Worm (Caenorhabditis elegans) whole organism, L4 larva: ENCODE data around the gene R186.8.

ENCODE experiments used
- D1046.2 ChIP-seq: fragments of 200-800 bp; sonication (Bioruptor generic); IDR thresholded peaks from 2 replicates; pipeline ENCODE4 v1.3.6; 2022; ENCODE audit warnings: missing genetic modification characterization, missing compliant biosample characterization
- F10B5.3 ChIP-seq: sonication (generic microtip); optimal IDR thresholded peaks from 2 replicates; lab custom pipeline; 2016; ENCODE audit warnings: mild to moderate bottlenecking, missing genetic modification characterization, missing compliant biosample characterization
- F26F4.8 ChIP-seq: fragments of 200-800 bp; sonication (Bioruptor generic); conservative IDR thresholded peaks from 2 replicates; pipeline ENCODE4 v1.3.6; 2022; ENCODE audit warnings: missing genetic modification characterization, missing compliant biosample characterization
- R02D3.7 ChIP-seq: fragments of 150-350 bp; sonication (generic microtip); optimal IDR thresholded peaks from 3 replicates; lab custom pipeline; 2014; ENCODE audit warnings: missing biosample characterization, missing genetic modification characterization
- T26A8.4 ChIP-seq: fragments of 200-800 bp; sonication (Bioruptor generic); IDR thresholded peaks from 2 replicates; pipeline ENCODE4 v1.3.6; 2022; ENCODE audit warnings: missing genetic modification characterization, missing compliant biosample characterization
- Y105C5A.15 ChIP-seq: fragments of 200-800 bp; sonication (Bioruptor generic); IDR thresholded peaks from 2 replicates; pipeline ENCODE4 v1.3.6; 2022; ENCODE audit warnings: missing genetic modification characterization, missing compliant biosample characterization
- Y48G9A.11 ChIP-seq: fragments of 200-800 bp; sonication (Bioruptor generic); IDR thresholded peaks from 2 replicates; pipeline ENCODE4 v1.3.6; 2022; ENCODE audit warnings: missing genetic modification reagents, missing genetic modification characterization, missing compliant biosample characterization
- Y5F2A.4 ChIP-seq: fragments of 200-800 bp; sonication (Bioruptor generic); optimal IDR thresholded peaks from 2 replicates; lab custom pipeline; 2018; ENCODE audit warnings: mild to moderate bottlenecking, missing genetic modification characterization, missing compliant biosample characterization
- Y75B8A.6 ChIP-seq: fragments of 200-800 bp; sonication (Bioruptor generic); IDR thresholded peaks from 2 replicates; pipeline ENCODE4 v1.3.6; 2022; ENCODE audit warnings: missing genetic modification reagents, missing genetic modification characterization, missing compliant biosample characterization
- ZK337.2 ChIP-seq: fragments of 200-800 bp; sonication (Bioruptor generic); IDR thresholded peaks from 2 replicates; pipeline ENCODE4 v1.3.6; 2022; ENCODE audit warnings: missing genetic modification reagents, missing genetic modification characterization, missing compliant biosample characterization
- aly-2 ChIP-seq: sonication (generic microtip); optimal IDR thresholded peaks from 2 replicates; lab custom pipeline; 2018; ENCODE audit warnings: missing biosample characterization, missing genetic modification characterization
- arid-1 ChIP-seq: fragments of 200-800 bp; sonication (Bioruptor generic); conservative IDR thresholded peaks from 2 replicates; pipeline ENCODE4 v1.3.6; 2022; ENCODE audit warnings: missing genetic modification reagents, missing genetic modification characterization, missing compliant biosample characterization
- attf-4 ChIP-seq: sonication (generic microtip); optimal IDR thresholded peaks from 3 replicates; lab custom pipeline; 2017; ENCODE audit warnings: missing biosample characterization, missing genetic modification characterization
- ceh-32 ChIP-seq: sonication (generic microtip); optimal IDR thresholded peaks from 2 replicates; lab custom pipeline; 2016; ENCODE audit warnings: mild to moderate bottlenecking, missing genetic modification characterization, missing compliant biosample characterization; ENCODE audit not compliant: poor library complexity
- ceh-44 ChIP-seq: fragments of 200-800 bp; sonication (Bioruptor generic); IDR thresholded peaks from 2 replicates; pipeline ENCODE4 v1.3.6; 2022; ENCODE audit warnings: missing genetic modification reagents, missing genetic modification characterization, missing compliant biosample characterization
- ceh-82 ChIP-seq: sonication (generic microtip); optimal IDR thresholded peaks from 2 replicates; lab custom pipeline; 2017; ENCODE audit warnings: missing biosample characterization, missing genetic modification characterization
- ces-1 ChIP-seq: fragments of 150-350 bp; sonication (generic microtip); optimal IDR thresholded peaks from 4 replicates; lab custom pipeline; 2014; ENCODE audit warnings: missing biosample characterization, missing genetic modification reagents, missing genetic modification characterization
- ctbp-1 ChIP-seq: fragments of 200-800 bp; sonication (Bioruptor generic); IDR thresholded peaks from 2 replicates; pipeline ENCODE4 v1.3.6; 2022; ENCODE audit warnings: missing genetic modification reagents, missing genetic modification characterization, missing compliant biosample characterization
- daf-12 ChIP-seq: fragments of 150-350 bp; optimal IDR thresholded peaks from 2 replicates; lab custom pipeline; 2014; ENCODE audit warnings: missing biosample characterization, missing genetic modification reagents, missing genetic modification characterization
- daf-16 ChIP-seq, 3 experiments: sonication (generic microtip); optimal IDR thresholded peaks; 2 replicates each; lab custom pipeline; 2016 to 2017; ENCODE audit warnings: missing genetic modification characterization in 3 of 3, missing genetic modification reagents in 3 of 3, mild to moderate bottlenecking in 2 of 3, missing compliant biosample characterization in 2 of 3, missing biosample characterization in 1 of 3, moderate library complexity in 1 of 3
- daf-8 ChIP-seq: fragments of 200-800 bp; sonication (Bioruptor generic); IDR thresholded peaks from 2 replicates; pipeline ENCODE4 v1.3.6; 2022; ENCODE audit warnings: missing genetic modification characterization, missing compliant biosample characterization
- dmd-8 ChIP-seq: fragments of 200-800 bp; sonication (Bioruptor generic); IDR thresholded peaks from 2 replicates; pipeline ENCODE4 v1.3.6; 2022; ENCODE audit warnings: missing genetic modification characterization, missing compliant biosample characterization
- dmd-9 ChIP-seq: fragments of 200-800 bp; sonication (Bioruptor generic); IDR thresholded peaks from 2 replicates; pipeline ENCODE4 v1.3.6; 2022; ENCODE audit warnings: missing genetic modification reagents, missing genetic modification characterization, missing compliant biosample characterization
- egl-27 ChIP-seq: sonication (generic microtip); optimal IDR thresholded peaks from 3 replicates; lab custom pipeline; 2017; ENCODE audit warnings: missing biosample characterization, missing genetic modification reagents, missing genetic modification characterization
- egl-43 ChIP-seq: fragments of 200-800 bp; sonication (Bioruptor generic); IDR thresholded peaks from 2 replicates; pipeline ENCODE4 v1.3.6; 2022; ENCODE audit warnings: missing genetic modification reagents, missing genetic modification characterization, missing compliant biosample characterization
- hlh-11 ChIP-seq: fragments of 200-800 bp; sonication (Bioruptor generic); optimal IDR thresholded peaks from 2 replicates; lab custom pipeline; 2018; ENCODE audit warnings: mild to moderate bottlenecking, missing genetic modification characterization, missing compliant biosample characterization
- jun-1 ChIP-seq: fragments of 150-350 bp; optimal IDR thresholded peaks from 2 replicates; lab custom pipeline; 2014; ENCODE audit warnings: missing biosample characterization, missing genetic modification reagents, missing genetic modification characterization
- lim-7 ChIP-seq: fragments of 200-800 bp; sonication (Bioruptor generic); IDR thresholded peaks from 2 replicates; pipeline ENCODE4 v1.3.6; 2022; ENCODE audit warnings: missing genetic modification characterization, missing compliant biosample characterization
- lin-1 ChIP-seq: fragments of 200-800 bp; sonication (Bioruptor generic); IDR thresholded peaks from 2 replicates; pipeline ENCODE4 v1.3.6; 2022; ENCODE audit warnings: missing genetic modification reagents, missing genetic modification characterization, missing compliant biosample characterization
- lin-13 ChIP-seq: fragments of 150-350 bp; optimal IDR thresholded peaks from 2 replicates; lab custom pipeline; 2014; ENCODE audit warnings: missing biosample characterization, missing genetic modification reagents, missing genetic modification characterization
- lin-29 ChIP-seq: fragments of 200-800 bp; sonication (Bioruptor generic); IDR thresholded peaks from 2 replicates; pipeline ENCODE4 v1.3.6; 2022; ENCODE audit warnings: missing genetic modification reagents, missing genetic modification characterization, missing compliant biosample characterization
- lin-38 ChIP-seq: fragments of 200-800 bp; sonication (Bioruptor generic); IDR thresholded peaks from 2 replicates; pipeline ENCODE4 v1.3.6; 2022; ENCODE audit warnings: missing genetic modification reagents, missing genetic modification characterization, missing compliant biosample characterization
- madf-9 ChIP-seq: fragments of 200-800 bp; sonication (Bioruptor generic); conservative IDR thresholded peaks from 2 replicates; pipeline ENCODE4 v1.3.6; 2022; ENCODE audit warnings: missing genetic modification reagents, missing genetic modification characterization, missing compliant biosample characterization
- mdl-1 ChIP-seq, 2 experiments: fragments of 150-350 bp in 1 of 2; sonication (generic microtip) in 1 of 2; optimal IDR thresholded peaks; 2 replicates each; lab custom pipeline; 2014 to 2017; ENCODE audit warnings: missing biosample characterization in 2 of 2, missing genetic modification characterization in 2 of 2
- mdt-29 ChIP-seq: fragments of 200-800 bp; sonication (Bioruptor generic); IDR thresholded peaks from 2 replicates; pipeline ENCODE4 v1.3.6; 2022; ENCODE audit warnings: missing genetic modification reagents, missing genetic modification characterization, missing compliant biosample characterization
- mep-1 ChIP-seq: fragments of 150-350 bp; sonication (generic microtip); optimal IDR thresholded peaks from 3 replicates; lab custom pipeline; 2014; ENCODE audit warnings: missing biosample characterization, missing genetic modification characterization
- mxl-3 ChIP-seq: fragments of 200-800 bp; sonication (Bioruptor generic); optimal IDR thresholded peaks from 2 replicates; lab custom pipeline; 2018; ENCODE audit warnings: mild to moderate bottlenecking, missing genetic modification characterization, missing compliant biosample characterization
- nhr-10 ChIP-seq: fragments of 150-350 bp; optimal IDR thresholded peaks from 2 replicates; lab custom pipeline; 2014; ENCODE audit warnings: missing biosample characterization, missing genetic modification characterization
- nhr-11 ChIP-seq: fragments of 150-350 bp; optimal IDR thresholded peaks from 2 replicates; lab custom pipeline; 2014; ENCODE audit warnings: missing biosample characterization, missing genetic modification characterization
- nhr-111 ChIP-seq: fragments of 200-800 bp; sonication (Bioruptor generic); optimal IDR thresholded peaks from 2 replicates; lab custom pipeline; 2018; ENCODE audit warnings: mild to moderate bottlenecking, missing genetic modification characterization, missing compliant biosample characterization
- nhr-25 ChIP-seq: sonication (generic microtip); optimal IDR thresholded peaks from 2 replicates; lab custom pipeline; 2017; ENCODE audit warnings: missing genetic modification characterization, mild to moderate bottlenecking, missing compliant biosample characterization, antibody characterized with exemption, moderate library complexity, borderline replicate concordance; ENCODE audit not compliant: insufficient read depth
- nhr-28 ChIP-seq: fragments of 150-350 bp; optimal IDR thresholded peaks from 2 replicates; lab custom pipeline; 2014; ENCODE audit warnings: missing biosample characterization, missing genetic modification characterization
- nhr-41 ChIP-seq: fragments of 200-800 bp; sonication (Bioruptor generic); IDR thresholded peaks from 2 replicates; pipeline ENCODE4 v1.3.6; 2022; ENCODE audit warnings: missing genetic modification reagents, missing genetic modification characterization, missing compliant biosample characterization
- nhr-6 ChIP-seq: fragments of 150-350 bp; optimal IDR thresholded peaks from 2 replicates; lab custom pipeline; 2014; ENCODE audit warnings: missing biosample characterization, missing genetic modification characterization
- nhr-77 ChIP-seq: fragments of 150-350 bp; optimal IDR thresholded peaks from 2 replicates; lab custom pipeline; 2014; ENCODE audit warnings: missing biosample characterization, missing genetic modification characterization
- pha-4 ChIP-seq, 2 experiments: fragments of 150-350 bp in 1 of 2; fragments of 200-800 bp in 1 of 2; sonication (Bioruptor generic) in 1 of 2; IDR thresholded peaks in 1 of 2; optimal IDR thresholded peaks in 1 of 2; 2 replicates each; pipeline versions ENCODE4 v1.3.6 to Lab custom; 2014 to 2022; ENCODE audit warnings: missing genetic modification characterization in 2 of 2, missing genetic modification reagents in 2 of 2, missing biosample characterization in 1 of 2, missing compliant biosample characterization in 1 of 2
- pqm-1 ChIP-seq: sonication (generic microtip); optimal IDR thresholded peaks from 2 replicates; lab custom pipeline; 2017; ENCODE audit warnings: missing biosample characterization, missing genetic modification characterization
- snpc-1.2 ChIP-seq: fragments of 200-800 bp; sonication (Bioruptor generic); IDR thresholded peaks from 2 replicates; pipeline ENCODE4 v1.3.6; 2022; ENCODE audit warnings: missing genetic modification reagents, missing genetic modification characterization, missing compliant biosample characterization
- unc-130 ChIP-seq: sonication (generic microtip); optimal IDR thresholded peaks from 2 replicates; lab custom pipeline; 2016; ENCODE audit warnings: missing genetic modification reagents, missing genetic modification characterization, missing compliant biosample characterization
- unc-39 ChIP-seq: sonication (generic microtip); optimal IDR thresholded peaks from 2 replicates; lab custom pipeline; 2017; ENCODE audit warnings: missing biosample characterization, missing genetic modification characterization
- ztf-11 ChIP-seq: fragments of 150-350 bp; optimal IDR thresholded peaks from 2 replicates; lab custom pipeline; 2014; ENCODE audit warnings: missing biosample characterization, missing genetic modification characterization

R186.8 gene

DNA sequence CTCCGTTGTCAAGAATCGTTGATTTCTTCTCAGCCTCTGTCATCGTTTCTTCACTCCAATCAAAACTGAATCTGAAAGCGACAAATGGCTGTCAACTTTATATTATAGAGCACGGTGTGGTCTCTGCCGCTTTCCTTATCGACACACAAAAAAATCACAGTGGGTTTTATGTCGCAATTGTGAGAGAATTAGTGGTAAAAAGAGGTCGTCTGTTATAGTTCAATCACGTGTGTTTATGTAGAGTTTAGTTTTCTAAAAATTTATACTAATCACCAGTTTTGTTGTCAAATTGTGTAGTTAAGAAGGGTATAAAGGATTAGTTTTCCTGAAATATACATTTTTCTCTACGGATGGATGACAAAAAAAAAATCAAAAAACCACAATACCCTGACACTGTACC is 32.8 kb downstream of the R186.8 start, which contains the start of gene T16G1.7:
Gene T16G1.7 (minus strand): TSS at position 137 of the 400 bp plus-strand sequence.
- TF ChIP-seq F26F4.8 (GFP tag; lab: Robert Waterston, UW): no peak
- no peak for TF ChIP-seq dmd-8 (GFP tag; lab: Robert Waterston, UW)
- no peak for TF ChIP-seq pha-4 (GFP tag; IDR thresholded peaks at IDR 0.05; lab: Robert Waterston, UW)
- no peak for TF ChIP-seq pha-4 (tag; optimal IDR thresholded peaks at IDR 0.05; lab: Kevin White, UChicago)
- TF ChIP-seq jun-1 (tag; lab: Kevin White, UChicago): no peak
- no peak for TF ChIP-seq ZK337.2 (GFP tag; lab: Robert Waterston, UW)
- peak; percentile 58 for TF ChIP-seq mxl-3 (GFP tag; lab: Kevin White, UChicago)
- no peak for TF ChIP-seq lin-29 (GFP tag; lab: Robert Waterston, UW)
- TF ChIP-seq Y5F2A.4 (GFP tag; lab: Kevin White, UChicago): no peak
- no peak for TF ChIP-seq mdt-29 (GFP tag; lab: Robert Waterston, UW)
- TF ChIP-seq dmd-9: no peak
- no peak for TF ChIP-seq D1046.2 (GFP tag; lab: Robert Waterston, UW)
- TF ChIP-seq nhr-10 (tag; lab: Kevin White, UChicago): no peak
- no peak for TF ChIP-seq snpc-1.2 (GFP tag; lab: Robert Waterston, UW)
- no peak for TF ChIP-seq Y105C5A.15 (GFP tag; lab: Robert Waterston, UW)
- no peak for TF ChIP-seq aly-2 (tag; lab: Kevin White, UChicago)
- no peak for TF ChIP-seq unc-130
- TF ChIP-seq Y75B8A.6 (GFP tag; lab: Robert Waterston, UW): no peak
- TF ChIP-seq mdl-1 (tag; optimal IDR thresholded peaks at IDR 0.05; lab: Kevin White, UChicago): peak in 1 of 2 experiments; percentile 51
- TF ChIP-seq F10B5.3: no peak
- TF ChIP-seq daf-8 (GFP tag; lab: Robert Waterston, UW): no peak
- TF ChIP-seq ceh-44 (GFP tag; lab: Robert Waterston, UW): no peak
- TF ChIP-seq nhr-41: peak; percentile 54; the same call in 1 of the 2 replicates
- TF ChIP-seq nhr-6 (tag; lab: Kevin White, UChicago): no peak
- no peak for TF ChIP-seq R02D3.7 (tag; lab: Kevin White, UChicago)
- TF ChIP-seq Y48G9A.11 (GFP tag; lab: Robert Waterston, UW): no peak
- no peak for TF ChIP-seq daf-16 (GFP tag; optimal IDR thresholded peaks at IDR 0.05; lab: Kevin White, UChicago)
- peak; percentile 77 for TF ChIP-seq daf-16 (tag; optimal IDR thresholded peaks at IDR 0.05; lab: Kevin White, UChicago)
- peak; percentile 96 for TF ChIP-seq nhr-28 (tag; lab: Kevin White, UChicago)
- peak; percentile 68 for TF ChIP-seq nhr-77 (tag; lab: Kevin White, UChicago)
- TF ChIP-seq unc-39: no peak
- TF ChIP-seq ces-1 (GFP tag; lab: Kevin White, UChicago): no peak
- TF ChIP-seq hlh-11 (tag; lab: Kevin White, UChicago): peak; percentile 82
- TF ChIP-seq T26A8.4 (GFP tag; lab: Robert Waterston, UW): no peak
- TF ChIP-seq attf-4 (tag; lab: Kevin White, UChicago): no peak
- TF ChIP-seq lim-7: no peak
- no peak for TF ChIP-seq nhr-25 (tag; lab: Kevin White, UChicago)
- no peak for TF ChIP-seq arid-1
- no peak for TF ChIP-seq nhr-111
- TF ChIP-seq lin-38: no peak
- no peak for TF ChIP-seq ztf-11
- TF ChIP-seq pqm-1 (tag; lab: Kevin White, UChicago): peak; percentile 98
- no peak for TF ChIP-seq ceh-82 (tag; lab: Kevin White, UChicago)
- no peak for TF ChIP-seq mep-1
- TF ChIP-seq madf-9 (GFP tag; lab: Robert Waterston, UW): no peak
- TF ChIP-seq nhr-11 (tag; lab: Kevin White, UChicago): no peak
- no peak for TF ChIP-seq egl-27 (tag; lab: Kevin White, UChicago)
- TF ChIP-seq daf-12 (tag; lab: Kevin White, UChicago): no peak
- TF ChIP-seq lin-13 (GFP tag; lab: Kevin White, UChicago): no peak
- no peak for TF ChIP-seq egl-43 (GFP tag; lab: Robert Waterston, UW)
- no peak for TF ChIP-seq ctbp-1 (GFP tag; lab: Robert Waterston, UW)
- TF ChIP-seq lin-1 (GFP tag; lab: Robert Waterston, UW): peak; percentile 72; the same call in 1 of the 2 replicates
- no peak for TF ChIP-seq ceh-32 (tag; lab: Kevin White, UChicago)
